Fruit fly (Drosophila melanogaster): ENCODE data around the gene TotE.

TotE gene

DNA sequence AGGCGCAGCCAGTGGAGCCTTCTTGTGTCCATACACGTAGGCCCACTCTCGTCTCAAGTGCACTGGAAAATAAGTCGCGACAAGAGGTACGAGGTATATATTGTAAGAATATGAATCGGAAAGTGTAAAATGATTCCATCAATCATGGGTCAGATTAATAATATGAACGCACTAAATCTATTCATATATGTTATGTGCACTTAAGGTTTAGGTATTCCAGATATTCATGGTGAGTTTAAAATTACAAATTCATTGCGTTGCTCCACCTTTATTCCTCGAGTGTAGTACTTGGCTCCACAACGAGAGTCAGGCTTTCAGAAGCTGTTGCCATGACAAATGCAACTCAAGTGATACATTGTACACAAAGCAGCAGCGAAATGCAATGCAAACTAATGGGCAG, 8.1 kb downstream of the TotE start (continued):
- peak; percentile 46 for TF ChIP-seq CG3032 (tag; optimal IDR thresholded peaks at IDR 0.05)
- TF ChIP-seq CG6163 (GFP tag; IDR thresholded peaks at IDR 0.05), result peak; percentile 69
- peak; percentile 10 for TF ChIP-seq CG8632 (GFP tag; optimal IDR thresholded peaks at IDR 0.05)
- TF ChIP-seq Blimp-1 (GFP tag; optimal IDR thresholded peaks at IDR 0.05), result no peak
- peak; percentile 40 for TF ChIP-seq CG10669 (GFP tag; optimal IDR thresholded peaks at IDR 0.05)
- peak; percentile 77 for TF ChIP-seq Sox14 (GFP tag; optimal IDR thresholded peaks at IDR 0.05)
- TF ChIP-seq CG8119 (GFP tag; IDR thresholded peaks at IDR 0.05), result peak; percentile 63; the same call in 2 of the 3 replicates
- peak; percentile 70 for TF ChIP-seq CG10631 (GFP tag; optimal IDR thresholded peaks at IDR 0.05)
- peak; percentile 69 for TF ChIP-seq acj6 (GFP tag; optimal IDR thresholded peaks at IDR 0.05)
- no peak for TF ChIP-seq CG11762 (GFP tag; optimal IDR thresholded peaks at IDR 0.05; ENCODE audit: insufficient read depth)
- TF ChIP-seq Hr39 (GFP tag; optimal IDR thresholded peaks at IDR 0.05), result peak; percentile 60
- TF ChIP-seq Ets96B (tag; optimal IDR thresholded peaks at IDR 0.05), result peak; percentile 55
- peak; percentile 80 for TF ChIP-seq CG3919 (GFP tag; optimal IDR thresholded peaks at IDR 0.05)
- TF ChIP-seq achi (GFP tag; optimal IDR thresholded peaks at IDR 0.05), result peak; percentile 73

DNA sequence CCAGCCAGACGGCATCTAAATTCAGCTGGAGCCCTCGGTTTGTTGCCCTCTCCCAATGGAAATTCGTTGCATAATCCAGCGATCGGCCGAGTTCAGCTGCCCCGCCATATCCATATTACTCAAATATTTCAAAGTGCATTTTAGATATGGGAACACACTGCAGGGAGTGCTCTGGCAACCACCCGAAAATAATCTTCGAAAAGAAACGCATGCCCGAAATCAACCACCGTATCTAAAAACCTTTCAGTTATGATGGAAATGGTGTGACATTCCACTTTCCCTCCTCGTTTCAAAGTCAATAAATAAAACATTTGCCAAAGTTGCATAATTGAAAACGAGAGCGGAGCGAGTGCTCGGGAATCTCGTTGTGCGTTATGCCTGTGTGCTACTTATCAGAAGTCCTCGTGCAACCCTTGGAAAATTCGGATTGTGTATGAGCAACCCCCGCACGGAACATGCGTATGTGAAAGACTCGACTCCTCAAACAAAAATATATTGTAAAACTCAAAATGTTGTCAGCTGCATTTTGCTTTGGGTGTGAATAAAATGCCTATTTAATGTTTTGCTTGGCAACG, 10.5 kb downstream of the TotE start:
- TF ChIP-seq cyc (GFP tag; optimal IDR thresholded peaks at IDR 0.05) (no peak), CG6792 (GFP tag; optimal IDR thresholded peaks at IDR 0.05) (no peak), salr (GFP tag; optimal IDR thresholded peaks at IDR 0.05) (no peak), vri (GFP tag; optimal IDR thresholded peaks at IDR 0.05) (no peak)

DNA sequence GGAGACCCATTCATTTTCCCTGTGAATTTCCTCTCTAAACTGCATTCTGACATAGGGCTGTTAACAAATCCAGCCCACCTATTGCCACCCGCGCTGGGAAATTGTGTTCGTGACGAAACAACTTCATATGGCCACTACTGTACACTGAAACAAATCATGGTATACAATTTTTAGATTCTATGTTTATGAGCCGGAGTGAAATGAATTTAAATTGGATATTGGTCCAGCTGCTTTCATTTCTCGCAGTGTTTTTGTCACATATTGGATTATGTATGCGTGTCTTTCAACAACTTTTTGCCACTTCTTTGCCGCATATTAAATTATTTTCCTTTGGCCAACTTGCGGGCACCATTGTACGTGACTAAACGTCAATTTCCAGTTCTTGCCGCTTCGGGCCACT, 13.8 kb downstream of the TotE start:
- peak; percentile 50; the same call in 1 of the 3 replicates for TF ChIP-seq eg (GFP tag; IDR thresholded peaks at IDR 0.05)
- no peak for TF ChIP-seq Sox102F (GFP tag; optimal IDR thresholded peaks at IDR 0.05)
- TF ChIP-seq OdsH (GFP tag; optimal IDR thresholded peaks at IDR 0.05), result peak; percentile 2
- no peak for TF ChIP-seq CG1621 (tag; optimal IDR thresholded peaks at IDR 0.05)
- peak; percentile 1 for TF ChIP-seq CG4318 (GFP tag; optimal IDR thresholded peaks at IDR 0.05)
- TF ChIP-seq Hr4 (GFP tag; optimal IDR thresholded peaks at IDR 0.05), result peak; percentile 12
- TF ChIP-seq CG34406 (GFP tag; optimal IDR thresholded peaks at IDR 0.05), result no peak
- no peak; the same call in 2 of the 3 replicates for TF ChIP-seq CG6163 (GFP tag; IDR thresholded peaks at IDR 0.05)
- TF ChIP-seq CG32006 (GFP tag; optimal IDR thresholded peaks at IDR 0.05), result peak; percentile 54
- TF ChIP-seq CG15336 (GFP tag; IDR thresholded peaks at IDR 0.05), result 0 out of 2 replicates have a peak, but pooled peaks have one; percentile 40
- TF ChIP-seq svp (GFP tag), result peak; percentile 31
- peak; percentile 21 for TF ChIP-seq Eip78C (GFP tag)
- peak; percentile 23 for TF ChIP-seq CG6276 (GFP tag; optimal IDR thresholded peaks at IDR 0.05)
- no peak for TF ChIP-seq fkh (GFP tag; optimal IDR thresholded peaks at IDR 0.05)
- TF ChIP-seq Met (GFP tag; optimal IDR thresholded peaks at IDR 0.05), result no peak
- peak; percentile 27 for TF ChIP-seq dac (GFP tag; optimal IDR thresholded peaks at IDR 0.05)
- peak; percentile 3 for TF ChIP-seq Ets96B (tag; optimal IDR thresholded peaks at IDR 0.05)
- peak; percentile 0 for TF ChIP-seq Sox14 (GFP tag; optimal IDR thresholded peaks at IDR 0.05)
- TF ChIP-seq acj6 (GFP tag; optimal IDR thresholded peaks at IDR 0.05), result peak; percentile 3

DNA sequence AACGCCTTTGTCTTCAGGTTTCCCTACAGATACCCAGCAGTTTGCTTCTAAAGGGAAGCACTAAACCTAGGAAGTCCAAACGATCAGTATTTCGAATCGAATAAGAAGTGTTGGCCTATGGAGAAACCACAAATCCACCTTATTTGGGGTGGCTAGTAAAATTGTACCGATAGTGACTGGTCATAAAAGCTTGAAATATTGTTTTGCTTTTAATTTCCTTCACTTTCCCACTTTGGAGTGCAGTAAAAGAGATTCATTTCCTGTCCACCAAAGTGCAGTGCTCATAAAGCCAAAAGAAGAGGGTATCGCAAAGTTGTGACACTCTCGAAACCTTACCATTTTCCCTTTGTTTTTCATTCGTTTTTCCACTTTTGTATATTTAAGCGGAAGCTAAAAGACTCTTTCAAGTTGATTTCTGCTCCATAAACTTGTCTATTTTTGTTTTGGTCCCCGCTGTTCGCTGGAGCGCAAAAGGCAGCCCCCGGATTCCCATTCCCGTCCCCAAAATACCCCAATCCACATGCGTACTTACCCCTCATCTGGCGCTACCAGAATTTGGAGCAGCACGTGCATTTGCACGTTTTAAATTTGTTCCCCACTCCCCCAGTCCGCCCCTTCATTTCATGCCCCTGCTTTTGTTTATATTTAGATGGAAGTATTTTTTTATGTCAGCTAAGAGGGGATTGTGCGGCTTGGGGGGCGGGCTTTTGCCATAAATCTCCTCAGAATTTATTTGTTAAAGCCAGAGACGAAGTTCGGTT, 14.6 kb downstream of the TotE start:
- TF ChIP-seq Hr39 (GFP tag; optimal IDR thresholded peaks at IDR 0.05) (no peak), Ets96B (tag; optimal IDR thresholded peaks at IDR 0.05) (no peak), CG6808 (GFP tag; optimal IDR thresholded peaks at IDR 0.05) (no peak), CG7368 (GFP tag; optimal IDR thresholded peaks at IDR 0.05) (no peak), Ets21C (GFP tag; optimal IDR thresholded peaks at IDR 0.05) (no peak), lz (GFP tag; optimal IDR thresholded peaks at IDR 0.05) (no peak), CG31627 (GFP tag; optimal IDR thresholded peaks at IDR 0.05) (no peak), CG32006 (GFP tag; optimal IDR thresholded peaks at IDR 0.05) (no peak), CG11762 (GFP tag; optimal IDR thresholded peaks at IDR 0.05; ENCODE audit: insufficient read depth) (no peak), CG16779 (tag; optimal IDR thresholded peaks at IDR 0.05) (no peak), Sox102F (GFP tag; optimal IDR thresholded peaks at IDR 0.05) (no peak), esn (GFP tag; optimal IDR thresholded peaks at IDR 0.05) (no peak), Blimp-1 (GFP tag; optimal IDR thresholded peaks at IDR 0.05) (no peak), CG11902 (GFP tag; optimal IDR thresholded peaks at IDR 0.05) (no peak), svp (GFP tag) (no peak)
